Worm (Caenorhabditis elegans): ENCODE results near the gene F25D1.5.

DNA sequence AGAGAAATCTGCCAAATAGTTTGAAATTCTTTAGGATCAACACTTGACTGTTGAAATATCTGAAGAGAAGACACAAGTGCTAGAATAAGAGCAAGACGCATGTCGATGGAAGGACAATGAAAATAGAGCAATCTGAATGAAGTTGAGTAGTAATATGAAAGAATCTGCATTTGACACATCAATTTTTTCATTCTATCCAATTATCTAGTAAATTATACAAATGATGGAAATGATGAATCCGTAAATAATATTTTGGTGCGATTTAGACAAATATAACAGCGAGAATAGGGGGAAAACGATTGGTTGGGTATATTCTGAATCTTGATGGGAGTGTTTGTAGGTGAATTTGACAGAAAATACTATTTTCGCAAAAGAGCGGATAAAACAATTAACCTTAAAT is 13.9 kb downstream of the F25D1.5 start, which contains the start of gene txt-10:
- TF ChIP-seq ama-1 (optimal IDR thresholded peaks at IDR 0.05): no peak
- TF ChIP-seq pha-4 (tag; optimal IDR thresholded peaks at IDR 0.05): no peak
